Worm (Caenorhabditis elegans) whole organism, L1 larva: ENCODE data around the gene R09H10.7.

ENCODE experiments used
- aly-2 ChIP-seq: fragments of 150-350 bp; optimal IDR thresholded peaks from 2 replicates; lab custom pipeline; 2014; ENCODE audit warnings: missing biosample characterization, missing genetic modification characterization
- blmp-1 ChIP-seq: fragments of 150-350 bp; optimal IDR thresholded peaks from 2 replicates; lab custom pipeline; 2014; ENCODE audit warnings: missing biosample characterization, missing genetic modification characterization
- ceh-82 ChIP-seq, 3 experiments: fragments of 150-350 bp in 1 of 3; sonication (generic microtip) in 2 of 3; optimal IDR thresholded peaks; 2 replicates each; lab custom pipeline; 2014 to 2017; ENCODE audit warnings: missing biosample characterization in 3 of 3, missing genetic modification characterization in 3 of 3
- ces-1 ChIP-seq: fragments of 150-350 bp; optimal IDR thresholded peaks from 2 replicates; lab custom pipeline; 2014; ENCODE audit warnings: missing biosample characterization, missing genetic modification reagents, missing genetic modification characterization
- dpl-1 ChIP-seq, 3 experiments: fragments of 150-350 bp in 2 of 3; sonication (generic microtip) in 1 of 3; optimal IDR thresholded peaks; 2 replicates each; lab custom pipeline; 2014 to 2017; ENCODE audit warnings: missing biosample characterization in 3 of 3, missing genetic modification characterization in 3 of 3, missing genetic modification reagents in 3 of 3
- fkh-10 ChIP-seq: sonication (generic microtip); optimal IDR thresholded peaks from 2 replicates; lab custom pipeline; 2017; ENCODE audit warnings: missing biosample characterization, missing genetic modification reagents, missing genetic modification characterization
- lin-35 ChIP-seq, 2 experiments: fragments of 150-350 bp; optimal IDR thresholded peaks; 2 replicates each; lab custom pipeline; 2014; ENCODE audit warnings: missing biosample characterization in 2 of 2, missing genetic modification characterization in 2 of 2, missing genetic modification reagents in 2 of 2
- mef-2 ChIP-seq: fragments of 150-350 bp; optimal IDR thresholded peaks from 2 replicates; lab custom pipeline; 2014; ENCODE audit warnings: missing biosample characterization, missing genetic modification characterization
- mep-1 ChIP-seq: fragments of 150-350 bp; optimal IDR thresholded peaks from 2 replicates; lab custom pipeline; 2014; ENCODE audit warnings: missing biosample characterization, missing genetic modification characterization
- skn-1 ChIP-seq: fragments of 150-350 bp; optimal IDR thresholded peaks from 2 replicates; lab custom pipeline; 2014; ENCODE audit warnings: missing biosample characterization, missing genetic modification characterization
- sup-37 ChIP-seq: fragments of 200-800 bp; sonication (Bioruptor generic); optimal IDR thresholded peaks from 2 replicates; lab custom pipeline; 2018; ENCODE audit warnings: mild to moderate bottlenecking, missing genetic modification characterization, missing compliant biosample characterization
- tlp-1 ChIP-seq: fragments of 150-350 bp; optimal IDR thresholded peaks from 2 replicates; lab custom pipeline; 2014; ENCODE audit warnings: missing biosample characterization, missing genetic modification characterization

ce11 chrIV:10596505-10596904 lies 24.4 kb upstream of the R09H10.7 start, which contains the start of gene C43F9.11:
- TF ChIP-seq mep-1 (tag; lab: Kevin White, UChicago) = no peak
- TF ChIP-seq dpl-1 (GFP tag; optimal IDR thresholded peaks at IDR 0.05; lab: Kevin White, UChicago) = no peak
- TF ChIP-seq skn-1 (tag; lab: Kevin White, UChicago) = no peak
- no peak for TF ChIP-seq ceh-82 (tag; optimal IDR thresholded peaks at IDR 0.05; lab: Kevin White, UChicago)
- TF ChIP-seq sup-37 (GFP tag; lab: Kevin White, UChicago) = no peak
- TF ChIP-seq mef-2 = no peak
- no peak for TF ChIP-seq fkh-10 (GFP tag; lab: Kevin White, UChicago)
- no peak for TF ChIP-seq aly-2 (tag; lab: Kevin White, UChicago)
- no peak for TF ChIP-seq tlp-1 (tag; lab: Kevin White, UChicago)
- no peak for TF ChIP-seq lin-35 (GFP tag; optimal IDR thresholded peaks at IDR 0.05; lab: Kevin White, UChicago)
- TF ChIP-seq blmp-1 (tag; lab: Kevin White, UChicago) = no peak
- TF ChIP-seq ces-1 (GFP tag; lab: Kevin White, UChicago) = no peak
